Fruit fly (Drosophila melanogaster): ENCODE data around the gene Tsp26A.
A peak's percentile ranks its signal among the peaks of the same experiment; 100 is the strongest.

Tsp26A gene

dm6 chr2L:6028712-6029111 is 28.7 kb downstream of the Tsp26A start:
- TF ChIP-seq bab2 (GFP tag; optimal IDR thresholded peaks at IDR 0.05) (no peak), CG9609 (GFP tag; optimal IDR thresholded peaks at IDR 0.05) (no peak), hbn (GFP tag; IDR thresholded peaks at IDR 0.05; ENCODE audit: partially characterized antibody) (no peak), CG10654 (GFP tag; optimal IDR thresholded peaks at IDR 0.05) (no peak), Atf3 (GFP tag; optimal IDR thresholded peaks at IDR 0.05) (no peak), pum (GFP tag; optimal IDR thresholded peaks at IDR 0.05) (no peak), CoRest (tag; optimal IDR thresholded peaks at IDR 0.05) (no peak), vvl (GFP tag; IDR thresholded peaks at IDR 0.05) (peak; percentile 64; the same call in 1 of the 2 replicates), CG31224 (GFP tag; IDR thresholded peaks at IDR 0.05) (no peak), pzg (GFP tag; optimal IDR thresholded peaks at IDR 0.05) (no peak), CG7372 (GFP tag; IDR thresholded peaks at IDR 0.05) (no peak), sd (tag; optimal IDR thresholded peaks at IDR 0.05) (no peak), slp2 (GFP tag; optimal IDR thresholded peaks at IDR 0.05) (no peak), Stat92E (GFP tag; optimal IDR thresholded peaks at IDR 0.05) (no peak), CG4328 (GFP tag; optimal IDR thresholded peaks at IDR 0.05) (no peak), wek (GFP tag; optimal IDR thresholded peaks at IDR 0.05) (no peak), zf30C (GFP tag; optimal IDR thresholded peaks at IDR 0.05) (no peak), sisA (GFP tag; IDR thresholded peaks at IDR 0.05) (peak; percentile 49), CG1233 (GFP tag; optimal IDR thresholded peaks at IDR 0.05) (no peak), CG12236 (GFP tag; optimal IDR thresholded peaks at IDR 0.05) (no peak), CG12071 (GFP tag; optimal IDR thresholded peaks at IDR 0.05) (no peak), Nf-YA (GFP tag; IDR thresholded peaks at IDR 0.05) (0 out of 2 replicates have a peak, but pooled peaks have one; percentile 10), sens-2 (GFP tag; IDR thresholded peaks at IDR 0.05) (no peak), Hsf (GFP tag; optimal IDR thresholded peaks at IDR 0.05) (no peak), CG15073 (GFP tag; optimal IDR thresholded peaks at IDR 0.05) (no peak), Hr3 (GFP tag; optimal IDR thresholded peaks at IDR 0.05) (no peak), org-1 (GFP tag; optimal IDR thresholded peaks at IDR 0.05) (no peak), phol (tag; optimal IDR thresholded peaks at IDR 0.05) (no peak), gsb (GFP tag; IDR thresholded peaks at IDR 0.05) (no peak), HmgZ (tag; optimal IDR thresholded peaks at IDR 0.05) (no peak), CG8924 (tag; optimal IDR thresholded peaks at IDR 0.05) (no peak), ttk (GFP tag; IDR thresholded peaks at IDR 0.05) (no peak; the same call in 1 of the 2 replicates), CG3281 (GFP tag; optimal IDR thresholded peaks at IDR 0.05) (no peak), CG30431 (GFP tag; optimal IDR thresholded peaks at IDR 0.05) (no peak), CG12942 (GFP tag; optimal IDR thresholded peaks at IDR 0.05) (no peak), CG4854 (GFP tag; optimal IDR thresholded peaks at IDR 0.05) (no peak), mld (GFP tag; IDR thresholded peaks at IDR 0.05; ENCODE audit: partially characterized antibody) (no peak), NC2α (GFP tag; optimal IDR thresholded peaks at IDR 0.05) (no peak), oc (tag; optimal IDR thresholded peaks at IDR 0.05) (no peak), CG18599 (GFP tag; optimal IDR thresholded peaks at IDR 0.05) (peak; percentile 8), nerfin-1 (tag; optimal IDR thresholded peaks at IDR 0.05) (no peak), CG8478 (optimal IDR thresholded peaks at IDR 0.05) (no peak), Nf-YB (GFP tag; optimal IDR thresholded peaks at IDR 0.05) (no peak), CG4707 (GFP tag; optimal IDR thresholded peaks at IDR 0.05) (no peak), CG13775 (GFP tag; optimal IDR thresholded peaks at IDR 0.05) (no peak), E2f1 (GFP tag; IDR thresholded peaks at IDR 0.05) (no peak), Scr (GFP tag; IDR thresholded peaks at IDR 0.05; ENCODE audit: partially characterized antibody) (no peak), yki (optimal IDR thresholded peaks at IDR 0.05) (no peak), Side (GFP tag; optimal IDR thresholded peaks at IDR 0.05) (no peak), ssp (GFP tag; IDR thresholded peaks at IDR 0.05) (no peak), CG7745 (tag; optimal IDR thresholded peaks at IDR 0.05) (no peak), tio (GFP tag; optimal IDR thresholded peaks at IDR 0.05) (no peak), pnt (GFP tag; optimal IDR thresholded peaks at IDR 0.05) (no peak)
